Worm (Caenorhabditis elegans) whole organism, L4 larva: ENCODE data around the gene C42D4.13.

ENCODE experiments used
- F10B5.3 ChIP-seq: sonication (generic microtip); optimal IDR thresholded peaks from 2 replicates; lab custom pipeline; 2016; ENCODE audit warnings: mild to moderate bottlenecking, missing genetic modification characterization, missing compliant biosample characterization
- R02D3.7 ChIP-seq: fragments of 150-350 bp; sonication (generic microtip); optimal IDR thresholded peaks from 3 replicates; lab custom pipeline; 2014; ENCODE audit warnings: missing biosample characterization, missing genetic modification characterization
- T20F7.1 ChIP-seq: fragments of 200-800 bp; sonication (Bioruptor generic); optimal IDR thresholded peaks from 2 replicates; lab custom pipeline; 2018; ENCODE audit warnings: mild to moderate bottlenecking, missing genetic modification characterization, missing compliant biosample characterization
- T26A8.4 ChIP-seq: fragments of 200-800 bp; sonication (Bioruptor generic); IDR thresholded peaks from 2 replicates; pipeline ENCODE4 v1.3.6; 2022; ENCODE audit warnings: missing genetic modification characterization, missing compliant biosample characterization
- Y48G9A.11 ChIP-seq: fragments of 200-800 bp; sonication (Bioruptor generic); IDR thresholded peaks from 2 replicates; pipeline ENCODE4 v1.3.6; 2022; ENCODE audit warnings: missing genetic modification reagents, missing genetic modification characterization, missing compliant biosample characterization
- Y5F2A.4 ChIP-seq: fragments of 200-800 bp; sonication (Bioruptor generic); optimal IDR thresholded peaks from 2 replicates; lab custom pipeline; 2018; ENCODE audit warnings: mild to moderate bottlenecking, missing genetic modification characterization, missing compliant biosample characterization
- aly-2 ChIP-seq: sonication (generic microtip); optimal IDR thresholded peaks from 2 replicates; lab custom pipeline; 2018; ENCODE audit warnings: missing biosample characterization, missing genetic modification characterization
- ama-1 ChIP-seq: fragments of 150-350 bp; optimal IDR thresholded peaks from 2 replicates; lab custom pipeline; 2014; ENCODE audit warnings: inconsistent platforms, mixed read lengths
- ceh-28 ChIP-seq: fragments of 150-350 bp; optimal IDR thresholded peaks from 2 replicates; lab custom pipeline; 2014; ENCODE audit warnings: missing biosample characterization, missing genetic modification reagents, missing genetic modification characterization
- ceh-32 ChIP-seq: sonication (generic microtip); optimal IDR thresholded peaks from 2 replicates; lab custom pipeline; 2016; ENCODE audit warnings: mild to moderate bottlenecking, missing genetic modification characterization, missing compliant biosample characterization; ENCODE audit not compliant: poor library complexity
- ceh-44 ChIP-seq: fragments of 200-800 bp; sonication (Bioruptor generic); IDR thresholded peaks from 2 replicates; pipeline ENCODE4 v1.3.6; 2022; ENCODE audit warnings: missing genetic modification reagents, missing genetic modification characterization, missing compliant biosample characterization
- ceh-82 ChIP-seq: sonication (generic microtip); optimal IDR thresholded peaks from 2 replicates; lab custom pipeline; 2017; ENCODE audit warnings: missing biosample characterization, missing genetic modification characterization
- daf-16 ChIP-seq, 3 experiments: sonication (generic microtip); optimal IDR thresholded peaks; 2 replicates each; lab custom pipeline; 2016 to 2017; ENCODE audit warnings: missing genetic modification characterization in 3 of 3, missing genetic modification reagents in 3 of 3, mild to moderate bottlenecking in 2 of 3, missing compliant biosample characterization in 2 of 3, missing biosample characterization in 1 of 3, moderate library complexity in 1 of 3
- daf-19 ChIP-seq: fragments of 200-800 bp; sonication (Bioruptor generic); conservative IDR thresholded peaks from 2 replicates; pipeline ENCODE4 v1.3.6; 2022; ENCODE audit warnings: missing genetic modification characterization, missing compliant biosample characterization
- dpl-1 ChIP-seq: fragments of 150-350 bp; optimal IDR thresholded peaks from 2 replicates; lab custom pipeline; 2014; ENCODE audit warnings: missing biosample characterization, missing genetic modification reagents, missing genetic modification characterization
- dve-1 ChIP-seq: sonication (generic microtip); optimal IDR thresholded peaks from 2 replicates; lab custom pipeline; 2017; ENCODE audit warnings: antibody characterized with exemption, mild to moderate bottlenecking, missing genetic modification characterization, missing compliant biosample characterization; ENCODE audit not compliant: insufficient read depth
- fkh-10 ChIP-seq: fragments of 150-350 bp; optimal IDR thresholded peaks from 2 replicates; lab custom pipeline; 2014; ENCODE audit warnings: missing biosample characterization, missing genetic modification reagents, missing genetic modification characterization
- fos-1 ChIP-seq: fragments of 150-350 bp; optimal IDR thresholded peaks from 2 replicates; lab custom pipeline; 2014; ENCODE audit warnings: missing biosample characterization, missing genetic modification characterization
- gei-8 ChIP-seq: fragments of 200-800 bp; sonication (Bioruptor generic); optimal IDR thresholded peaks from 2 replicates; lab custom pipeline; 2018; ENCODE audit warnings: mild to moderate bottlenecking, missing genetic modification characterization, missing compliant biosample characterization
- hif-1 ChIP-seq, 2 experiments: sonication (generic microtip); optimal IDR thresholded peaks; 2 replicates each; lab custom pipeline; 2016 to 2017; ENCODE audit warnings: missing compliant biosample characterization in 2 of 2, missing genetic modification characterization in 2 of 2, missing genetic modification reagents in 2 of 2, missing genotype in 2 of 2, mild to moderate bottlenecking in 1 of 2
- hlh-11 ChIP-seq: fragments of 200-800 bp; sonication (Bioruptor generic); optimal IDR thresholded peaks from 2 replicates; lab custom pipeline; 2018; ENCODE audit warnings: mild to moderate bottlenecking, missing genetic modification characterization, missing compliant biosample characterization
- hlh-30 ChIP-seq: sonication (generic microtip); optimal IDR thresholded peaks from 2 replicates; lab custom pipeline; 2017; ENCODE audit warnings: antibody characterized with exemption, mild to moderate bottlenecking, missing genetic modification characterization, missing compliant biosample characterization; ENCODE audit not compliant: insufficient read depth
- hmg-1.1 ChIP-seq: fragments of 200-800 bp; sonication (Bioruptor generic); IDR thresholded peaks from 2 replicates; pipeline ENCODE4 v1.3.6; 2022; ENCODE audit warnings: missing genetic modification reagents, missing genetic modification characterization, missing compliant biosample characterization
- lin-13 ChIP-seq: fragments of 150-350 bp; optimal IDR thresholded peaks from 2 replicates; lab custom pipeline; 2014; ENCODE audit warnings: missing biosample characterization, missing genetic modification reagents, missing genetic modification characterization
- lin-15B ChIP-seq: fragments of 150-350 bp; sonication (generic microtip); optimal IDR thresholded peaks from 3 replicates; lab custom pipeline; 2014; ENCODE audit warnings: missing biosample characterization, missing genetic modification characterization
- lin-29 ChIP-seq: fragments of 200-800 bp; sonication (Bioruptor generic); IDR thresholded peaks from 2 replicates; pipeline ENCODE4 v1.3.6; 2022; ENCODE audit warnings: missing genetic modification reagents, missing genetic modification characterization, missing compliant biosample characterization
- lin-38 ChIP-seq: fragments of 200-800 bp; sonication (Bioruptor generic); IDR thresholded peaks from 2 replicates; pipeline ENCODE4 v1.3.6; 2022; ENCODE audit warnings: missing genetic modification reagents, missing genetic modification characterization, missing compliant biosample characterization
- lsy-2 ChIP-seq, 2 experiments: fragments of 150-350 bp in 1 of 2; sonication (generic microtip) in 1 of 2; optimal IDR thresholded peaks; 2 replicates each; lab custom pipeline; 2014 to 2017; ENCODE audit warnings: missing biosample characterization in 2 of 2, missing genetic modification characterization in 2 of 2
- madf-9 ChIP-seq: fragments of 200-800 bp; sonication (Bioruptor generic); conservative IDR thresholded peaks from 2 replicates; pipeline ENCODE4 v1.3.6; 2022; ENCODE audit warnings: missing genetic modification reagents, missing genetic modification characterization, missing compliant biosample characterization
- mdt-29 ChIP-seq: fragments of 200-800 bp; sonication (Bioruptor generic); IDR thresholded peaks from 2 replicates; pipeline ENCODE4 v1.3.6; 2022; ENCODE audit warnings: missing genetic modification reagents, missing genetic modification characterization, missing compliant biosample characterization
- mep-1 ChIP-seq: fragments of 150-350 bp; sonication (generic microtip); optimal IDR thresholded peaks from 3 replicates; lab custom pipeline; 2014; ENCODE audit warnings: missing biosample characterization, missing genetic modification characterization
- mxl-2 ChIP-seq: fragments of 200-800 bp; sonication (Bioruptor generic); conservative IDR thresholded peaks from 2 replicates; pipeline ENCODE4 v1.3.6; 2022; ENCODE audit warnings: missing genetic modification reagents, missing genetic modification characterization, missing compliant biosample characterization
- mxl-3 ChIP-seq: fragments of 200-800 bp; sonication (Bioruptor generic); optimal IDR thresholded peaks from 2 replicates; lab custom pipeline; 2018; ENCODE audit warnings: mild to moderate bottlenecking, missing genetic modification characterization, missing compliant biosample characterization
- nhr-10 ChIP-seq: fragments of 150-350 bp; optimal IDR thresholded peaks from 2 replicates; lab custom pipeline; 2014; ENCODE audit warnings: missing biosample characterization, missing genetic modification characterization
- nhr-102 ChIP-seq: sonication (generic microtip); optimal IDR thresholded peaks from 2 replicates; lab custom pipeline; 2016; ENCODE audit warnings: mild to moderate bottlenecking, missing genetic modification characterization, moderate library complexity, missing compliant biosample characterization
- nhr-237 ChIP-seq: sonication (generic microtip); optimal IDR thresholded peaks from 2 replicates; lab custom pipeline; 2017; ENCODE audit warnings: missing biosample characterization, missing genetic modification characterization
- nhr-25 ChIP-seq: sonication (generic microtip); optimal IDR thresholded peaks from 2 replicates; lab custom pipeline; 2017; ENCODE audit warnings: missing genetic modification characterization, mild to moderate bottlenecking, missing compliant biosample characterization, antibody characterized with exemption, moderate library complexity, borderline replicate concordance; ENCODE audit not compliant: insufficient read depth
- nhr-48 ChIP-seq: sonication (generic microtip); optimal IDR thresholded peaks from 2 replicates; lab custom pipeline; 2016; ENCODE audit warnings: mild to moderate bottlenecking, missing genetic modification characterization, missing compliant biosample characterization
- nhr-76 ChIP-seq: fragments of 150-350 bp; optimal IDR thresholded peaks from 2 replicates; lab custom pipeline; 2014; ENCODE audit warnings: missing biosample characterization, missing genetic modification characterization
- nhr-77 ChIP-seq: fragments of 150-350 bp; optimal IDR thresholded peaks from 2 replicates; lab custom pipeline; 2014; ENCODE audit warnings: missing biosample characterization, missing genetic modification characterization
- pqm-1 ChIP-seq: sonication (generic microtip); optimal IDR thresholded peaks from 2 replicates; lab custom pipeline; 2017; ENCODE audit warnings: missing biosample characterization, missing genetic modification characterization
- rbr-2 ChIP-seq: sonication (generic microtip); optimal IDR thresholded peaks from 2 replicates; lab custom pipeline; 2016; ENCODE audit warnings: missing genotype, missing genetic modification characterization, missing compliant biosample characterization
- skn-1 ChIP-seq: fragments of 150-350 bp; optimal IDR thresholded peaks from 2 replicates; lab custom pipeline; 2014; ENCODE audit warnings: missing biosample characterization, missing genetic modification characterization
- tra-1 ChIP-seq: fragments of 200-800 bp; sonication (Bioruptor generic); IDR thresholded peaks from 2 replicates; pipeline ENCODE4 v1.3.6; 2022; ENCODE audit warnings: missing genetic modification reagents, missing genetic modification characterization, missing compliant biosample characterization
- unc-130 ChIP-seq: sonication (generic microtip); optimal IDR thresholded peaks from 2 replicates; lab custom pipeline; 2016; ENCODE audit warnings: missing genetic modification reagents, missing genetic modification characterization, missing compliant biosample characterization
- unc-62 ChIP-seq, 3 experiments: fragments of 150-350 bp in 1 of 3; sonication (generic microtip); optimal IDR thresholded peaks in 2 of 3; peaks in 1 of 3; 1 replicate in 1 of 3; 2 replicates in 2 of 3; lab custom pipeline; 2014 to 2017; ENCODE audit warnings: missing biosample characterization in 3 of 3, missing genetic modification characterization in 3 of 3, missing genetic modification reagents in 3 of 3, missing genotype in 1 of 3
- zip-2 ChIP-seq: fragments of 150-350 bp; optimal IDR thresholded peaks from 2 replicates; lab custom pipeline; 2014; ENCODE audit warnings: missing biosample characterization, missing genetic modification characterization

The C42D4.13 gene

ce11 chrIV:7230198-7230597 lies 42.3 kb upstream of the C42D4.13 start, which contains the start of gene cap-1 (continued):
- TF ChIP-seq daf-16 (GFP tag; optimal IDR thresholded peaks at IDR 0.05; lab: Kevin White, UChicago) (no peak), daf-16 (tag; optimal IDR thresholded peaks at IDR 0.05; lab: Kevin White, UChicago) (peak; percentile 42), hlh-11 (tag; lab: Kevin White, UChicago) (peak; percentile 45), gei-8 (GFP tag; lab: Kevin White, UChicago) (no peak), aly-2 (no peak), T20F7.1 (GFP tag; lab: Kevin White, UChicago) (peak; percentile 47), mdt-29 (GFP tag; lab: Robert Waterston, UW) (no peak), lsy-2 (tag; optimal IDR thresholded peaks at IDR 0.05; lab: Kevin White, UChicago) (peak in 1 of 2 experiments; percentile 85), nhr-102 (tag; lab: Kevin White, UChicago) (no peak), ceh-28 (tag; lab: Kevin White, UChicago) (peak; percentile 43), unc-130 (GFP tag; lab: Kevin White, UChicago) (peak; percentile 79), lin-13 (GFP tag; lab: Kevin White, UChicago) (peak; percentile 67), zip-2 (no peak), Y5F2A.4 (GFP tag; lab: Kevin White, UChicago) (no peak), lin-38 (GFP tag; lab: Robert Waterston, UW) (peak; percentile 96), skn-1 (no peak), ceh-32 (tag; lab: Kevin White, UChicago) (no peak), ceh-44 (peak; percentile 78), mxl-3 (peak; percentile 59), nhr-237 (tag; lab: Kevin White, UChicago) (no peak), tra-1 (GFP tag; lab: Robert Waterston, UW) (no peak), nhr-10 (tag; lab: Kevin White, UChicago) (no peak), lin-15B (tag; lab: Kevin White, UChicago) (peak; percentile 17), nhr-77 (tag; lab: Kevin White, UChicago) (peak; percentile 85), T26A8.4 (GFP tag; lab: Robert Waterston, UW) (no peak), hif-1 (tag; optimal IDR thresholded peaks at IDR 0.05; lab: Kevin White, UChicago) (peak in 1 of 2 experiments; percentile 60), rbr-2 (peak; percentile 63), daf-19 (GFP tag; lab: Robert Waterston, UW) (no peak), pqm-1 (tag; lab: Kevin White, UChicago) (peak; percentile 37), R02D3.7 (no peak), unc-62 (GFP tag; optimal IDR thresholded peaks at IDR 0.05 in 1 of 2; lab: Kevin White, UChicago) (no peak), unc-62 (tag; optimal IDR thresholded peaks at IDR 0.05; lab: Kevin White, UChicago) (no peak)

ce11 chrIV:7228208-7228607 lies 40.3 kb upstream of the C42D4.13 start, which contains the start of gene D2024.5:
D2024.5 (minus strand) TSS chrIV:7228308.
- TF ChIP-seq hmg-1.1 (GFP tag; lab: Robert Waterston, UW) (no peak), nhr-76 (no peak), ama-1 (lab: Kevin White, UChicago) (no peak), ceh-82 (no peak), hlh-30 (no peak), nhr-237 (tag; lab: Kevin White, UChicago) (no peak), mep-1 (tag; lab: Kevin White, UChicago) (no peak), fkh-10 (no peak), tra-1 (GFP tag; lab: Robert Waterston, UW) (no peak), Y48G9A.11 (GFP tag; lab: Robert Waterston, UW) (no peak), lin-29 (GFP tag; lab: Robert Waterston, UW) (no peak), dpl-1 (GFP tag; lab: Kevin White, UChicago) (no peak), dve-1 (tag; lab: Kevin White, UChicago) (no peak), madf-9 (no peak), nhr-25 (tag; lab: Kevin White, UChicago) (no peak), F10B5.3 (tag; lab: Kevin White, UChicago) (no peak), mxl-2 (GFP tag; lab: Robert Waterston, UW) (no peak), fos-1 (no peak), nhr-48 (tag; lab: Kevin White, UChicago) (no peak)
